Worm (Caenorhabditis elegans) whole organism, L1 larva: ENCODE measurements around the gene C29F9.9.

Experiments used
- C04F5.9 ChIP-seq: sonication (generic microtip); optimal IDR thresholded peaks from 2 replicates; lab custom pipeline; 2016; ENCODE audit warnings: missing genetic modification characterization, missing compliant biosample characterization
- C16A3.4 ChIP-seq: fragments of 150-350 bp; optimal IDR thresholded peaks from 2 replicates; lab custom pipeline; 2014; ENCODE audit warnings: missing biosample characterization, missing genetic modification characterization
- C34B4.2 ChIP-seq: sonication (generic microtip); optimal IDR thresholded peaks from 2 replicates; lab custom pipeline; 2017; ENCODE audit warnings: mild to moderate bottlenecking, missing genetic modification characterization, missing compliant biosample characterization
- F16B12.6 ChIP-seq: fragments of 150-350 bp; optimal IDR thresholded peaks from 2 replicates; lab custom pipeline; 2014; ENCODE audit warnings: missing biosample characterization, missing genetic modification characterization
- aha-1 ChIP-seq: fragments of 150-350 bp; optimal IDR thresholded peaks from 2 replicates; lab custom pipeline; 2014; ENCODE audit warnings: missing biosample characterization, missing genetic modification characterization
- alr-1 ChIP-seq: fragments of 200-800 bp; sonication (Bioruptor generic); optimal IDR thresholded peaks from 2 replicates; lab custom pipeline; 2018; ENCODE audit warnings: borderline replicate concordance, mild to moderate bottlenecking, missing genetic modification characterization, missing compliant biosample characterization
- ceh-63 ChIP-seq: fragments of 200-800 bp; sonication (Bioruptor generic); optimal IDR thresholded peaks from 2 replicates; lab custom pipeline; 2018; ENCODE audit warnings: mild to moderate bottlenecking, missing genetic modification characterization, missing compliant biosample characterization
- ceh-8 ChIP-seq: fragments of 200-800 bp; sonication (Bioruptor generic); optimal IDR thresholded peaks from 2 replicates; lab custom pipeline; 2018; ENCODE audit warnings: mild to moderate bottlenecking, missing genetic modification characterization, moderate library complexity, missing compliant biosample characterization
- ceh-82 ChIP-seq, 3 experiments: fragments of 150-350 bp in 1 of 3; sonication (generic microtip) in 2 of 3; optimal IDR thresholded peaks; 2 replicates each; lab custom pipeline; 2014 to 2017; ENCODE audit warnings: missing biosample characterization in 3 of 3, missing genetic modification characterization in 3 of 3
- ceh-88 ChIP-seq: fragments of 200-800 bp; sonication (Bioruptor generic); IDR thresholded peaks from 2 replicates; pipeline ENCODE4 v1.3.6; 2022; ENCODE audit warnings: missing genetic modification characterization, missing compliant biosample characterization
- ceh-90 ChIP-seq: sonication (generic microtip); optimal IDR thresholded peaks from 2 replicates; lab custom pipeline; 2016; ENCODE audit warnings: missing genetic modification characterization, missing compliant biosample characterization
- ces-1 ChIP-seq: fragments of 150-350 bp; optimal IDR thresholded peaks from 2 replicates; lab custom pipeline; 2014; ENCODE audit warnings: missing biosample characterization, missing genetic modification reagents, missing genetic modification characterization
- dpl-1 ChIP-seq, 3 experiments: fragments of 150-350 bp in 2 of 3; sonication (generic microtip) in 1 of 3; optimal IDR thresholded peaks; 2 replicates each; lab custom pipeline; 2014 to 2017; ENCODE audit warnings: missing biosample characterization in 3 of 3, missing genetic modification characterization in 3 of 3, missing genetic modification reagents in 3 of 3
- dsc-1 ChIP-seq: sonication (generic microtip); optimal IDR thresholded peaks from 2 replicates; lab custom pipeline; 2016; ENCODE audit warnings: mild to moderate bottlenecking, missing genetic modification characterization, missing compliant biosample characterization
- efl-1 ChIP-seq, 4 experiments: fragments of 150-350 bp; optimal IDR thresholded peaks in 3 of 4; peaks in 1 of 4; 1 replicate in 1 of 4; 2 replicates in 3 of 4; lab custom pipeline; 2014; ENCODE audit warnings: missing biosample characterization in 2 of 4, missing genetic modification characterization in 2 of 4, missing genetic modification reagents in 2 of 4
- egl-13 ChIP-seq: sonication (generic microtip); optimal IDR thresholded peaks from 2 replicates; lab custom pipeline; 2016; ENCODE audit warnings: missing genotype, missing genetic modification reagents, missing genetic modification characterization, missing compliant biosample characterization
- elt-3 ChIP-seq, 6 experiments: fragments of 150-350 bp in 1 of 6; sonication (generic microtip); optimal IDR thresholded peaks; 2 replicates each; lab custom pipeline; 2017 to 2018; ENCODE audit warnings: missing biosample characterization in 6 of 6, missing genetic modification characterization in 6 of 6, inconsistent platforms in 1 of 6
- ets-5 ChIP-seq: fragments of 200-800 bp; sonication (Bioruptor generic); IDR thresholded peaks from 2 replicates; pipeline ENCODE4 v1.3.6; 2022; ENCODE audit warnings: missing genetic modification characterization, missing compliant biosample characterization
- fkh-4 ChIP-seq: sonication (generic microtip); optimal IDR thresholded peaks from 2 replicates; lab custom pipeline; 2016; ENCODE audit warnings: missing compliant biosample characterization, missing genetic modification characterization, borderline replicate concordance
- fkh-8 ChIP-seq: sonication (generic microtip); optimal IDR thresholded peaks from 2 replicates; lab custom pipeline; 2016; ENCODE audit warnings: mild to moderate bottlenecking, missing genetic modification characterization, missing compliant biosample characterization
- hlh-17 ChIP-seq: fragments of 200-800 bp; sonication (Bioruptor generic); optimal IDR thresholded peaks from 2 replicates; lab custom pipeline; 2018; ENCODE audit warnings: missing genetic modification characterization, mild to moderate bottlenecking, missing compliant biosample characterization, moderate library complexity, borderline replicate concordance
- hpl-2 ChIP-seq: fragments of 150-350 bp; optimal IDR thresholded peaks from 2 replicates; lab custom pipeline; 2014; ENCODE audit warnings: missing biosample characterization, missing genetic modification reagents, missing genetic modification characterization
- lin-35 ChIP-seq, 2 experiments: fragments of 150-350 bp; optimal IDR thresholded peaks; 2 replicates each; lab custom pipeline; 2014; ENCODE audit warnings: missing biosample characterization in 2 of 2, missing genetic modification characterization in 2 of 2, missing genetic modification reagents in 2 of 2
- lin-39 ChIP-seq: fragments of 150-350 bp; optimal IDR thresholded peaks from 2 replicates; lab custom pipeline; 2014; ENCODE audit warnings: missing biosample characterization, missing genetic modification reagents, missing genetic modification characterization
- mdl-1 ChIP-seq, 2 experiments: fragments of 150-350 bp; optimal IDR thresholded peaks; 2 replicates each; lab custom pipeline; 2014 to 2017; ENCODE audit warnings: missing biosample characterization in 2 of 2, missing genetic modification characterization in 2 of 2, inconsistent platforms in 1 of 2
- mep-1 ChIP-seq: fragments of 150-350 bp; optimal IDR thresholded peaks from 2 replicates; lab custom pipeline; 2014; ENCODE audit warnings: missing biosample characterization, missing genetic modification characterization
- nhr-11 ChIP-seq: fragments of 150-350 bp; optimal IDR thresholded peaks from 2 replicates; lab custom pipeline; 2014; ENCODE audit warnings: missing biosample characterization, missing genetic modification characterization
- nhr-19 ChIP-seq: fragments of 200-800 bp; sonication (Bioruptor generic); conservative IDR thresholded peaks from 2 replicates; pipeline ENCODE4 v1.3.6; 2022; ENCODE audit warnings: missing genetic modification characterization, missing compliant biosample characterization
- nhr-237 ChIP-seq: fragments of 150-350 bp; optimal IDR thresholded peaks from 2 replicates; lab custom pipeline; 2014; ENCODE audit warnings: missing biosample characterization, missing genetic modification characterization
- nhr-47 ChIP-seq: sonication (generic microtip); optimal IDR thresholded peaks from 2 replicates; lab custom pipeline; 2016; ENCODE audit warnings: mild to moderate bottlenecking, missing genetic modification characterization, moderate library complexity, missing compliant biosample characterization
- nhr-71 ChIP-seq: sonication (generic microtip); optimal IDR thresholded peaks from 2 replicates; lab custom pipeline; 2016; ENCODE audit warnings: mild to moderate bottlenecking, missing genetic modification characterization, moderate library complexity, missing compliant biosample characterization
- nhr-76 ChIP-seq: sonication (generic microtip); optimal IDR thresholded peaks from 2 replicates; lab custom pipeline; 2017; ENCODE audit warnings: missing biosample characterization, missing genetic modification characterization
- nhr-77 ChIP-seq: fragments of 150-350 bp; optimal IDR thresholded peaks from 2 replicates; lab custom pipeline; 2014; ENCODE audit warnings: missing biosample characterization, missing genetic modification characterization
- nhr-90 ChIP-seq: sonication (generic microtip); optimal IDR thresholded peaks from 2 replicates; lab custom pipeline; 2016; ENCODE audit warnings: mild to moderate bottlenecking, missing genetic modification characterization, missing compliant biosample characterization; ENCODE audit not compliant: poor library complexity
- pax-3 ChIP-seq: fragments of 200-800 bp; sonication (Bioruptor generic); optimal IDR thresholded peaks from 2 replicates; lab custom pipeline; 2018; ENCODE audit warnings: mild to moderate bottlenecking, missing genetic modification characterization, moderate library complexity, missing compliant biosample characterization
- rnt-1 ChIP-seq: sonication (generic microtip); optimal IDR thresholded peaks from 2 replicates; lab custom pipeline; 2016; ENCODE audit warnings: mild to moderate bottlenecking, missing genetic modification characterization, moderate library complexity, missing compliant biosample characterization
- skn-1 ChIP-seq: fragments of 150-350 bp; optimal IDR thresholded peaks from 2 replicates; lab custom pipeline; 2014; ENCODE audit warnings: missing biosample characterization, missing genetic modification characterization
- sox-4 ChIP-seq: sonication (generic microtip); optimal IDR thresholded peaks from 2 replicates; lab custom pipeline; 2016; ENCODE audit warnings: missing genetic modification characterization, missing compliant biosample characterization
- sptf-1 ChIP-seq: fragments of 150-350 bp; optimal IDR thresholded peaks from 2 replicates; lab custom pipeline; 2014; ENCODE audit warnings: missing biosample characterization, missing genetic modification characterization
- sup-37 ChIP-seq: fragments of 200-800 bp; sonication (Bioruptor generic); optimal IDR thresholded peaks from 2 replicates; lab custom pipeline; 2018; ENCODE audit warnings: mild to moderate bottlenecking, missing genetic modification characterization, missing compliant biosample characterization
- tlp-1 ChIP-seq: fragments of 150-350 bp; optimal IDR thresholded peaks from 2 replicates; lab custom pipeline; 2014; ENCODE audit warnings: missing biosample characterization, missing genetic modification characterization
- unc-62 ChIP-seq: fragments of 150-350 bp; optimal IDR thresholded peaks from 2 replicates; lab custom pipeline; 2014; ENCODE audit warnings: missing biosample characterization, missing genetic modification reagents, missing genetic modification characterization
- unc-86 ChIP-seq: sonication (generic microtip); optimal IDR thresholded peaks from 2 replicates; lab custom pipeline; 2016; ENCODE audit warnings: missing genetic modification characterization, missing compliant biosample characterization
- unc-98 ChIP-seq: fragments of 200-800 bp; sonication (Bioruptor generic); IDR thresholded peaks from 2 replicates; pipeline ENCODE4 v1.3.6; 2022; ENCODE audit warnings: missing genetic modification characterization, missing compliant biosample characterization
- zag-1 ChIP-seq: fragments of 150-350 bp; optimal IDR thresholded peaks from 2 replicates; lab custom pipeline; 2014; ENCODE audit warnings: missing biosample characterization, missing genetic modification characterization
- zip-4 ChIP-seq: fragments of 200-800 bp; sonication (Bioruptor generic); optimal IDR thresholded peaks from 2 replicates; lab custom pipeline; 2018; ENCODE audit warnings: mild to moderate bottlenecking, missing genetic modification characterization, moderate library complexity, missing compliant biosample characterization
- ztf-11 ChIP-seq, 2 experiments: sonication (generic microtip); optimal IDR thresholded peaks; 2 replicates each; lab custom pipeline; 2016 to 2017; ENCODE audit warnings: missing genetic modification characterization in 2 of 2, missing biosample characterization in 1 of 2, missing compliant biosample characterization in 1 of 2

Gene C29F9.9

DNA sequence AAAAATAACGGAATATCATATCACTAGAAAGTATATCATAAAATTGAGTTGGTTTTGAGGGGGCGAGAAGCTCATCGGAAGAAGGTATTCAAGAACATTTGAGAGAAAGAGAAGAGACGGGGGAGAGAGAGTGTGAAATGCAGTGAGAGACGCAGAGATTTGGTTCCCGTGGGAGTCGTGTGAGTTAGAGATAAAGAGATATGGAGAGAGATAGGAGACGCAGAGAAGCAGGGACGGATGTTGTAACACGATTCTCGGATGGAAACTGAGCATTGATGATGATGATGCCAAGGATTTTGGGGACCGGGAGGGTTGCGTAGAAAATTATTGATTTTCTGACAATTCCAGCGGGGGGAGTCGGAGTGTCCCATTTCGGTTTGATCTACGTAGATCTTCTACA is 2.5 kb downstream of the C29F9.9 start (continued):
- TF ChIP-seq dpl-1 (GFP tag; optimal IDR thresholded peaks at IDR 0.05; lab: Kevin White, UChicago) (peak in 1 of 3 experiments; percentile 15), F16B12.6 (no peak), unc-98 (GFP tag; lab: Robert Waterston, UW) (no peak), nhr-19 (GFP tag; lab: Robert Waterston, UW) (peak; percentile 62), ceh-8 (GFP tag; lab: Kevin White, UChicago) (no peak), rnt-1 (tag; lab: Kevin White, UChicago) (peak; percentile 87), skn-1 (tag; lab: Kevin White, UChicago) (no peak), ceh-63 (no peak), hpl-2 (GFP tag; lab: Kevin White, UChicago) (no peak), C04F5.9 (tag; lab: Kevin White, UChicago) (no peak), elt-3 (tag; optimal IDR thresholded peaks at IDR 0.05; lab: Kevin White, UChicago) (no peak), zag-1 (tag; lab: Kevin White, UChicago) (no peak), lin-35 (GFP tag; optimal IDR thresholded peaks at IDR 0.05; lab: Kevin White, UChicago) (peak; percentile 19 to 30), sox-4 (tag; lab: Kevin White, UChicago) (no peak), alr-1 (tag; lab: Kevin White, UChicago) (no peak), nhr-11 (tag; lab: Kevin White, UChicago) (peak; percentile 10), lin-39 (tag; lab: Kevin White, UChicago) (peak; percentile 48), ceh-88 (GFP tag; lab: Robert Waterston, UW) (no peak), efl-1 (optimal IDR thresholded peaks at IDR 0.05; lab: Kevin White, UChicago) (peak; percentile 64 to 79), efl-1 (GFP tag; optimal IDR thresholded peaks at IDR 0.05 in 1 of 2; lab: Kevin White, UChicago) (peak in 1 of 2 experiments; percentile 94), ets-5 (GFP tag; lab: Robert Waterston, UW) (no peak)

DNA sequence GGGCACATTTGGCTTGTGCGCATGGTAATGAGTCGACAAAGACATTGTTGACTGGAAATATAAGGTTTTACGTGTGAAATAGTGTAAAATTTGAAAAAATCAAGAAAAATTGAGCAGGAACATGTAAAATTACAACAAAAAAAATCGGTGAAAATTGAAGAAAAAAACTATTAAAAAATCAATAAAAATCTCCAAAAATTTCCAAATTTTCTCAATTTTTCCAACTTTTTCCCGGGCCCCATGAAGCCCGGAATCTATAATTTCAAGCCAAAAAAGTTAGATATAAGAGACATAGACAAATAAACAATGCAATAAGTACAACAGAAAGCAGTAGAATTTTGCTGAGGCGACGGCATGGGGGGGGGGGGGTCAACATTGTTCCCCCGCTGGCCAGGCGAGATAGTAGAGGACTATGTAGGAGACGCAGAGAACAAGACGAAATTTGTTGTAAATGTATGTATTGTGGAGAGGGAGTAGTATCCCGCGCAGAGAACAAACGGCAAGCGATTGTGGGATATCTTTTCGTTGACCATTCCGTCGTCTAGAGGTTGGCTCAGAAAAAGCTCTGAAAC is 3.9 kb downstream of the C29F9.9 start, which contains the start of gene pat-4:
pat-4 (minus strand) TSS at position 51 of the 572 bp plus-strand sequence.
- TF ChIP-seq nhr-47 (peak; percentile 19), egl-13 (tag; lab: Kevin White, UChicago) (no peak), fkh-4 (tag; lab: Kevin White, UChicago) (no peak), C16A3.4 (tag; lab: Kevin White, UChicago) (no peak), unc-86 (no peak), nhr-76 (tag; lab: Kevin White, UChicago) (no peak), zip-4 (GFP tag; lab: Kevin White, UChicago) (no peak), aha-1 (tag; lab: Kevin White, UChicago) (no peak), ceh-82 (tag; optimal IDR thresholded peaks at IDR 0.05; lab: Kevin White, UChicago) (peak in 2 of 3 experiments; percentile 20 to 22), mdl-1 (tag; optimal IDR thresholded peaks at IDR 0.05; lab: Kevin White, UChicago) (peak in 1 of 2 experiments; percentile 26), hlh-17 (no peak), ceh-90 (tag; lab: Kevin White, UChicago) (no peak), rnt-1 (tag; lab: Kevin White, UChicago) (peak; percentile 38), sox-4 (tag; lab: Kevin White, UChicago) (no peak), dsc-1 (tag; lab: Kevin White, UChicago) (peak; percentile 11), skn-1 (tag; lab: Kevin White, UChicago) (no peak), nhr-77 (tag; lab: Kevin White, UChicago) (no peak), nhr-71 (tag; lab: Kevin White, UChicago) (peak; percentile 49), pax-3 (no peak), ceh-88 (GFP tag; lab: Robert Waterston, UW) (no peak), hpl-2 (GFP tag; lab: Kevin White, UChicago) (no peak), tlp-1 (tag; lab: Kevin White, UChicago) (no peak), dpl-1 (GFP tag; optimal IDR thresholded peaks at IDR 0.05; lab: Kevin White, UChicago) (peak in 1 of 3 experiments; percentile 9), F16B12.6 (no peak), C34B4.2 (tag; lab: Kevin White, UChicago) (no peak), ces-1 (GFP tag; lab: Kevin White, UChicago) (no peak), nhr-90 (tag; lab: Kevin White, UChicago) (peak; percentile 35), fkh-8 (no peak), sup-37 (GFP tag; lab: Kevin White, UChicago) (no peak), nhr-237 (tag; lab: Kevin White, UChicago) (no peak), efl-1 (optimal IDR thresholded peaks at IDR 0.05; lab: Kevin White, UChicago) (peak; percentile 13 to 30), efl-1 (GFP tag; optimal IDR thresholded peaks at IDR 0.05 in 1 of 2; lab: Kevin White, UChicago) (no peak), mep-1 (tag; lab: Kevin White, UChicago) (no peak), unc-98 (GFP tag; lab: Robert Waterston, UW) (no peak), ztf-11 (tag; optimal IDR thresholded peaks at IDR 0.05; lab: Kevin White, UChicago) (no peak), unc-62 (GFP tag; lab: Kevin White, UChicago) (no peak), sptf-1 (no peak), nhr-19 (GFP tag; lab: Robert Waterston, UW) (peak; percentile 56)
